Worm (Caenorhabditis elegans): ENCODE results near the gene rocf-1.

ce11 chrV:15443708-15444107, 20.6 kb downstream of the rocf-1 start, which contains the start of gene T26H5.10:
- TF ChIP-seq W03F9.2 (tag; optimal IDR thresholded peaks at IDR 0.05) (no peak), him-1 (tag; optimal IDR thresholded peaks at IDR 0.05) (no peak), dao-5 (tag; optimal IDR thresholded peaks at IDR 0.05) (no peak)
